Worm (Caenorhabditis elegans) whole organism, L3 larva: Measurements from ENCODE around the gene C07E3.8.

ENCODE experiments used
- R02D3.7 ChIP-seq: fragments of 150-350 bp; optimal IDR thresholded peaks from 2 replicates; lab custom pipeline; 2014; ENCODE audit warnings: missing biosample characterization, missing genetic modification characterization
- ama-1 ChIP-seq: fragments of 150-350 bp; optimal IDR thresholded peaks from 2 replicates; lab custom pipeline; 2018
- nhr-23 ChIP-seq: fragments of 150-350 bp; optimal IDR thresholded peaks from 2 replicates; lab custom pipeline; 2014; ENCODE audit warnings: missing biosample characterization, missing genetic modification reagents, missing genetic modification characterization

ce11 chrII:10360487-10360886 is 8.4 kb downstream of the C07E3.8 start, which contains the start of gene C07E3.4:
- TF ChIP-seq ama-1 (lab: Kevin White, UChicago) (no peak), nhr-23 (no peak), R02D3.7 (tag; lab: Kevin White, UChicago) (no peak)
